Worm (Caenorhabditis elegans): ENCODE measurements around the gene lin-36.

DNA sequence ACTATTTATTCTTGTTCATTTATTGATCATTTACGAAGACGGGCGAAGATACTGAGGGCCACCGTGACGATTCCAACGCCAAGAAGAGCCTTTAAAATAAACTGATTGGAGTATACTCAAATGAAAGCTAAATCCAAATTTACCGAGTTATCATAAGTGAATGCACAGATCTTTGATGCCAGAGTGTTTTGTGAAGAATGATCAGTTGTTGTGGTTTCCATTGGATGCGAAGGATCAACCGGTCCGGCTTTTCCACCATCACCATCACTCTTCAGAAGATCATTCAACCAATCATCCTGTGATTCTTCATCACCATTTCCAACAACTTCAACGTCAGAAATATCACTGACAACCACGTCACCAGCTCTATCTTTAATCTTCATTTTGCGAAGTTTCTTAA, 43.4 kb downstream of the lin-36 start:
- TF ChIP-seq tbx-37 (GFP tag; conservative IDR thresholded peaks at IDR 0.05) (no peak), ama-1 (optimal IDR thresholded peaks at IDR 0.05) (no peak), flt-1 (GFP tag; IDR thresholded peaks at IDR 0.05) (no peak)
